Fruit fly (Drosophila melanogaster) whole organism, prepupa: ENCODE data around the gene CG5913.

Source experiments
- Blimp-1 ChIP-seq: fragments of 200-800 bp; sonication (Bioruptor generic); optimal IDR thresholded peaks from 3 replicates; lab custom pipeline; 2017; ENCODE audit warnings: missing biosample characterization, missing genetic modification characterization, mild to moderate bottlenecking, moderate library complexity, missing genetic modification reagents
- CG10631 ChIP-seq: fragments of 200-800 bp; sonication (Bioruptor generic); optimal IDR thresholded peaks from 2 replicates; lab custom pipeline; 2016; ENCODE audit warnings: missing biosample characterization, missing genetic modification characterization
- CG10669 ChIP-seq: fragments of 200-800 bp; sonication (Bioruptor generic); optimal IDR thresholded peaks from 3 replicates; lab custom pipeline; 2018; ENCODE audit warnings: missing biosample characterization, mild to moderate bottlenecking, missing genetic modification characterization, moderate library complexity
- CG11762 ChIP-seq: fragments of 200-800 bp; sonication (Bioruptor generic); optimal IDR thresholded peaks from 3 replicates; lab custom pipeline; 2016; ENCODE audit warnings: missing biosample characterization, missing genetic modification characterization; ENCODE audit not compliant: insufficient read depth
- CG11902 ChIP-seq: fragments of 200-800 bp; sonication (Bioruptor generic); optimal IDR thresholded peaks from 3 replicates; lab custom pipeline; 2016; ENCODE audit warnings: missing biosample characterization, missing genetic modification characterization
- CG1621 ChIP-seq: fragments of 200-800 bp; sonication (Bioruptor generic); optimal IDR thresholded peaks from 3 replicates; lab custom pipeline; 2018; ENCODE audit warnings: missing biosample characterization, mild to moderate bottlenecking, missing genetic modification characterization
- CG16779 ChIP-seq: fragments of 200-800 bp; sonication (Bioruptor generic); optimal IDR thresholded peaks from 3 replicates; lab custom pipeline; 2017; ENCODE audit warnings: missing biosample characterization, mild to moderate bottlenecking, missing genetic modification characterization
- CG3032 ChIP-seq: fragments of 200-800 bp; optimal IDR thresholded peaks from 2 replicates; lab custom pipeline; 2019; ENCODE audit warnings: missing biosample characterization, mild to moderate bottlenecking, missing genetic modification characterization, moderate library complexity
- CG31627 ChIP-seq: fragments of 200-800 bp; sonication (Bioruptor generic); optimal IDR thresholded peaks from 3 replicates; lab custom pipeline; 2016; ENCODE audit warnings: missing biosample characterization, missing genetic modification characterization
- CG34406 ChIP-seq: fragments of 200-800 bp; sonication (Bioruptor generic); optimal IDR thresholded peaks from 3 replicates; lab custom pipeline; 2016; ENCODE audit warnings: missing biosample characterization, missing genetic modification characterization
- CG3919 ChIP-seq: fragments of 200-800 bp; sonication (Bioruptor generic); optimal IDR thresholded peaks from 3 replicates; lab custom pipeline; 2016; ENCODE audit warnings: missing biosample characterization, missing genetic modification characterization
- CG4318 ChIP-seq: fragments of 200-800 bp; sonication (Bioruptor generic); optimal IDR thresholded peaks from 3 replicates; lab custom pipeline; 2017; ENCODE audit warnings: missing biosample characterization, mild to moderate bottlenecking, missing genetic modification characterization
- CG6163 ChIP-seq: fragments of 200-800 bp; sonication (Bioruptor generic); IDR thresholded peaks from 3 replicates; pipeline ENCODE4 v1.3.6; 2022; ENCODE audit warnings: missing biosample characterization, missing genetic modification characterization
- CG6276 ChIP-seq: fragments of 200-800 bp; sonication (Bioruptor generic); optimal IDR thresholded peaks from 2 replicates; lab custom pipeline; 2017; ENCODE audit warnings: missing biosample characterization, mild to moderate bottlenecking, missing genetic modification characterization
- CG6792 ChIP-seq: fragments of 200-800 bp; sonication (Bioruptor generic); optimal IDR thresholded peaks from 3 replicates; lab custom pipeline; 2016; ENCODE audit warnings: missing biosample characterization, missing genetic modification characterization
- CG6808 ChIP-seq: fragments of 200-800 bp; sonication (Bioruptor generic); optimal IDR thresholded peaks from 3 replicates; lab custom pipeline; 2017; ENCODE audit warnings: missing biosample characterization, missing genetic modification characterization, mild to moderate bottlenecking, moderate library complexity, missing genetic modification reagents
- CG7368 ChIP-seq: fragments of 200-800 bp; sonication (Bioruptor generic); optimal IDR thresholded peaks from 3 replicates; lab custom pipeline; 2016; ENCODE audit warnings: missing biosample characterization, missing genetic modification characterization
- CG8119 ChIP-seq: fragments of 200-800 bp; sonication (Bioruptor generic); IDR thresholded peaks from 3 replicates; pipeline ENCODE4 v1.3.6; 2022; ENCODE audit warnings: missing biosample characterization, missing genetic modification characterization
- CG8319 ChIP-seq: fragments of 200-800 bp; sonication (Bioruptor generic); optimal IDR thresholded peaks from 3 replicates; lab custom pipeline; 2016; ENCODE audit warnings: missing biosample characterization, missing genetic modification characterization
- CG8632 ChIP-seq: fragments of 200-800 bp; sonication (Bioruptor generic); optimal IDR thresholded peaks from 3 replicates; lab custom pipeline; 2016; ENCODE audit warnings: missing biosample characterization, missing genetic modification characterization
- Eip75B ChIP-seq: fragments of 200-800 bp; sonication (Bioruptor generic); optimal IDR thresholded peaks from 3 replicates; lab custom pipeline; 2016; ENCODE audit warnings: missing biosample characterization, missing genetic modification characterization
- Eip78C ChIP-seq: fragments of 200-800 bp; sonication (Bioruptor generic); peaks from one replicate; lab custom pipeline; 2016; ENCODE audit warnings: missing biosample characterization, missing genetic modification characterization
- Eip93F ChIP-seq: fragments of 200-800 bp; sonication (Bioruptor generic); optimal IDR thresholded peaks from 2 replicates; lab custom pipeline; 2016; ENCODE audit warnings: missing biosample characterization, mild to moderate bottlenecking, missing genetic modification characterization
- Ets96B ChIP-seq: fragments of 200-800 bp; optimal IDR thresholded peaks from 2 replicates; lab custom pipeline; 2019; ENCODE audit warnings: missing biosample characterization, mild to moderate bottlenecking, missing genetic modification characterization, moderate library complexity
- Gug ChIP-seq: fragments of 200-800 bp; sonication (Bioruptor generic); IDR thresholded peaks from 2 replicates; pipeline ENCODE4 v1.3.6; 2022; ENCODE audit warnings: missing biosample characterization, missing genetic modification characterization
- Hr38 ChIP-seq: sonication (Bioruptor generic); optimal IDR thresholded peaks from 2 replicates; lab custom pipeline; 2016; ENCODE audit warnings: missing biosample characterization, missing genetic modification characterization
- Hr39 ChIP-seq: fragments of 200-800 bp; sonication (Bioruptor generic); optimal IDR thresholded peaks from 2 replicates; lab custom pipeline; 2016; ENCODE audit warnings: missing biosample characterization, missing genetic modification characterization
- Hr4 ChIP-seq: fragments of 200-800 bp; sonication (Bioruptor generic); optimal IDR thresholded peaks from 3 replicates; lab custom pipeline; 2016; ENCODE audit warnings: missing biosample characterization, missing genetic modification characterization
- Lpt ChIP-seq: fragments of 200-800 bp; sonication (Bioruptor generic); optimal IDR thresholded peaks from 3 replicates; lab custom pipeline; 2016; ENCODE audit warnings: missing biosample characterization, missing genetic modification characterization
- Met ChIP-seq: fragments of 200-800 bp; sonication (Bioruptor generic); optimal IDR thresholded peaks from 3 replicates; lab custom pipeline; 2016; ENCODE audit warnings: missing biosample characterization, missing genetic modification characterization
- OdsH ChIP-seq: fragments of 200-800 bp; sonication (Bioruptor generic); optimal IDR thresholded peaks from 3 replicates; lab custom pipeline; 2016; ENCODE audit warnings: missing biosample characterization, missing genetic modification characterization
- Sox14 ChIP-seq: fragments of 200-800 bp; sonication (Bioruptor generic); optimal IDR thresholded peaks from 3 replicates; lab custom pipeline; 2016; ENCODE audit warnings: missing biosample characterization, missing genetic modification characterization
- Sox15 ChIP-seq: fragments of 200-800 bp; sonication (Bioruptor generic); optimal IDR thresholded peaks from 3 replicates; lab custom pipeline; 2016; ENCODE audit warnings: missing biosample characterization, missing genetic modification characterization
- achi ChIP-seq: fragments of 200-800 bp; sonication (Bioruptor generic); optimal IDR thresholded peaks from 3 replicates; lab custom pipeline; 2016; ENCODE audit warnings: missing biosample characterization, missing genetic modification characterization
- dac ChIP-seq: fragments of 200-800 bp; sonication (Bioruptor generic); optimal IDR thresholded peaks from 2 replicates; lab custom pipeline; 2017; ENCODE audit warnings: missing biosample characterization, mild to moderate bottlenecking, missing genetic modification characterization
- esn ChIP-seq: fragments of 200-800 bp; sonication (Bioruptor generic); optimal IDR thresholded peaks from 2 replicates; lab custom pipeline; 2016; ENCODE audit warnings: missing biosample characterization, mild to moderate bottlenecking, missing genetic modification characterization, moderate library complexity
- fd59A ChIP-seq: fragments of 200-800 bp; sonication (Bioruptor generic); optimal IDR thresholded peaks from 2 replicates; lab custom pipeline; 2017; ENCODE audit warnings: missing biosample characterization, mild to moderate bottlenecking, missing genetic modification characterization, missing genetic modification reagents
- fd85E ChIP-seq: fragments of 200-800 bp; sonication (Bioruptor generic); optimal IDR thresholded peaks from 3 replicates; lab custom pipeline; 2016; ENCODE audit warnings: missing biosample characterization, missing genetic modification characterization
- fkh ChIP-seq: fragments of 200-800 bp; sonication (Bioruptor generic); optimal IDR thresholded peaks from 3 replicates; lab custom pipeline; 2017; ENCODE audit warnings: missing biosample characterization, mild to moderate bottlenecking, missing genetic modification characterization, moderate library complexity
- lz ChIP-seq: fragments of 200-800 bp; sonication (Bioruptor generic); optimal IDR thresholded peaks from 3 replicates; lab custom pipeline; 2016; ENCODE audit warnings: missing biosample characterization, missing genetic modification characterization
- salr ChIP-seq, 2 experiments: fragments of 200-800 bp; sonication (Bioruptor generic); optimal IDR thresholded peaks; 3 replicates each; lab custom pipeline; 2016 to 2018; ENCODE audit warnings: missing biosample characterization in 2 of 2, missing genetic modification characterization in 2 of 2, mild to moderate bottlenecking in 1 of 2
- spab ChIP-seq: fragments of 200-800 bp; sonication (Bioruptor generic); optimal IDR thresholded peaks from 2 replicates; lab custom pipeline; 2017; ENCODE audit warnings: missing biosample characterization, mild to moderate bottlenecking, missing genetic modification characterization, missing genetic modification reagents
- topi ChIP-seq: fragments of 200-800 bp; sonication (Bioruptor generic); optimal IDR thresholded peaks from 3 replicates; lab custom pipeline; 2016; ENCODE audit warnings: missing biosample characterization, missing genetic modification characterization
- vri ChIP-seq: fragments of 200-800 bp; sonication (Bioruptor generic); optimal IDR thresholded peaks from 3 replicates; lab custom pipeline; 2016; ENCODE audit warnings: missing biosample characterization, mild to moderate bottlenecking, missing genetic modification characterization

Gene CG5913

dm6 chr3R:25895522-25895921 is 2.2 kb downstream of the CG5913 start, which contains the start of gene Sodq:
Gene Sodq (plus strand): TSS chr3R:25895822.
- TF ChIP-seq CG6792 (GFP tag; lab: Kevin White, UChicago), result no peak
- no peak for TF ChIP-seq CG1621 (tag; lab: Kevin White, UChicago)
- TF ChIP-seq CG11902, result no peak
- TF ChIP-seq CG11762 (GFP tag; lab: Kevin White, UChicago), result no peak
- no peak for TF ChIP-seq Met (GFP tag; lab: Kevin White, UChicago)
- no peak for TF ChIP-seq Eip93F (GFP tag; lab: Kevin White, UChicago)
- TF ChIP-seq Eip78C, result no peak
- TF ChIP-seq vri (GFP tag; lab: Kevin White, UChicago), result no peak
- TF ChIP-seq CG8319 (GFP tag; lab: Kevin White, UChicago), result no peak
- TF ChIP-seq esn (GFP tag; lab: Kevin White, UChicago), result no peak
- no peak for TF ChIP-seq fkh (GFP tag; lab: Kevin White, UChicago)
- no peak for TF ChIP-seq fd59A (GFP tag; lab: Kevin White, UChicago)
- TF ChIP-seq fd85E (GFP tag; lab: Kevin White, UChicago), result no peak
- no peak for TF ChIP-seq Ets96B (tag; lab: Kevin White, UChicago)
- TF ChIP-seq CG3032, result no peak
- TF ChIP-seq CG16779, result no peak
- TF ChIP-seq Sox15 (GFP tag; lab: Kevin White, UChicago), result no peak

dm6 chr3R:25897176-25897575 is 3.9 kb downstream of the CG5913 start, which contains the start of gene Mco3:
Gene Mco3 (plus strand): TSS chr3R:25897476.
- TF ChIP-seq CG6808 (GFP tag; lab: Kevin White, UChicago), result no peak
- no peak for TF ChIP-seq spab
- no peak for TF ChIP-seq Sox14
- no peak for TF ChIP-seq CG6163
- no peak for TF ChIP-seq dac (GFP tag; lab: Kevin White, UChicago)
- no peak for TF ChIP-seq Hr39 (GFP tag; lab: Kevin White, UChicago)
- no peak for TF ChIP-seq Hr38 (GFP tag; lab: Kevin White, UChicago)
- TF ChIP-seq Hr4 (GFP tag; lab: Kevin White, UChicago), result no peak
- no peak for TF ChIP-seq CG4318 (GFP tag; lab: Kevin White, UChicago)
- no peak for TF ChIP-seq Eip75B
- TF ChIP-seq CG11762 (GFP tag; lab: Kevin White, UChicago), result no peak
- TF ChIP-seq CG34406 (GFP tag; lab: Kevin White, UChicago), result no peak

DNA sequence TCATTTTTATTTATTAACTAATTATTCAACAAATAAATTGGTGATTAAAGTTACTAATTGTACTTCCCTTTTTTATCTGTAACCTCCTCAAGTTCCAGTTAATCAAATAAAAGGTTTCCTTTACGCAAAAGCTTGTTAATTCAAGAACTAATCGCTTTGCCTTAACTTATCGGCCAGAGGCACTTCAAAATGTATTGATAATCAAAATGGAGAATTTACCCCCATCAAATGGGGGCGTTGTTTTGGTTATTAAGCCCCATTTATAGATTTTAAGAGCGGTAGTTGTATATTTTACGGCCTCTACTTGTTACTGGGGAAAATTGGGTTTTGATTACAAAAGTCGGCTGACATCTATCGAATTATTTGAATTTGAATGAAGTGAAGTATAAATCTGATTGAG is 6.4 kb downstream of the CG5913 start, which contains the start of gene CG31091:
Gene CG31091, plus strand, starts transcription at position 214 of the 400 bp plus-strand sequence.
- TF ChIP-seq Sox14 (no peak), Ets96B (tag; lab: Kevin White, UChicago) (no peak), Sox15 (GFP tag; lab: Kevin White, UChicago) (no peak), CG10669 (no peak), achi (GFP tag; lab: Kevin White, UChicago) (no peak), CG8632 (no peak), CG10631 (GFP tag; lab: Kevin White, UChicago) (no peak), Blimp-1 (no peak)

DNA sequence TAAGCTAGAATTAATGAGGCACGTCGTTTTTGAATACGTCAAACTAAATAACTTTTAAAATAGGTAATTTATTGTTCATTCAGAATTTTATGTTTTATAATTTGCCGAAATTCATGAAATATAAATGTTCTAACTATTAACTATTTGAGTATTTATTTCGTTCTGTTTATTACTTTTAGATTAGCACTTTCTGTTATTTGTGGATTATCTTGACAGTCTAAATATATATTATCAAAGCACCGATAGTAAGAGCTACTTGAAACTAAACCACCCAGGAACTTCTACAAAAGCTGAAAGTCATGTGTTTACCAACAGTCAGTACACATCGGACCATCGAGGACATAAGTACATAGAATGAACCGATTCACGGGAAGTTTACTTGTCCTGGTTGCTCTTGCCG is 9.0 kb downstream of the CG5913 start, which contains the start of gene CG31089:
Gene CG31089, plus strand, starts transcription at position 301 of the 400 bp plus-strand sequence.
- TF ChIP-seq CG6276, result no peak
- no peak for TF ChIP-seq CG8119
- no peak for TF ChIP-seq salr (GFP tag; optimal IDR thresholded peaks at IDR 0.05; lab: Kevin White, UChicago)
- no peak for TF ChIP-seq Met (GFP tag; lab: Kevin White, UChicago)
- no peak for TF ChIP-seq esn (GFP tag; lab: Kevin White, UChicago)
- TF ChIP-seq fd59A (GFP tag; lab: Kevin White, UChicago), result no peak
- TF ChIP-seq CG7368 (GFP tag; lab: Kevin White, UChicago), result no peak
- no peak for TF ChIP-seq CG6808 (GFP tag; lab: Kevin White, UChicago)
- TF ChIP-seq achi (GFP tag; lab: Kevin White, UChicago), result no peak
- TF ChIP-seq CG6792 (GFP tag; lab: Kevin White, UChicago), result no peak
- TF ChIP-seq CG31627 (GFP tag; lab: Kevin White, UChicago), result no peak
- no peak for TF ChIP-seq topi
- TF ChIP-seq CG3919 (GFP tag; lab: Kevin White, UChicago), result no peak
- TF ChIP-seq OdsH (GFP tag; lab: Kevin White, UChicago), result no peak
- no peak for TF ChIP-seq Gug (GFP tag; lab: Robert Waterston, UW)
- no peak for TF ChIP-seq lz (GFP tag; lab: Kevin White, UChicago)
- TF ChIP-seq Lpt, result no peak
- no peak for TF ChIP-seq spab
- TF ChIP-seq Eip78C, result no peak
